Worm (Caenorhabditis elegans): ENCODE results near the gene hpd-1.

Gene hpd-1

ce11 chrIII:10534191-10534590 lies 1.1 kb upstream of the hpd-1 start (continued):
- TF ChIP-seq Y53G8AR.9 (GFP tag; conservative IDR thresholded peaks at IDR 0.05) = peak; percentile 66; the same call in 1 of the 2 replicates
- peak; percentile 93 for TF ChIP-seq atf-7 (tag; optimal IDR thresholded peaks at IDR 0.05)
- peak; percentile 60 for TF ChIP-seq nhr-80 (tag; optimal IDR thresholded peaks at IDR 0.05)
- peak; percentile 43; the same call in 1 of the 2 replicates for TF ChIP-seq let-526 (GFP tag; IDR thresholded peaks at IDR 0.05)
- TF ChIP-seq egrh-3 (GFP tag; IDR thresholded peaks at IDR 0.05) = peak; percentile 38; the same call in 1 of the 2 replicates

- TF ChIP-seq nhr-27 (tag; optimal IDR thresholded peaks at IDR 0.05) (no peak), Y79H2A.3 (GFP tag; conservative IDR thresholded peaks at IDR 0.05) (no peak), akir-1 (GFP tag; optimal IDR thresholded peaks at IDR 0.05) (no peak), madf-8 (GFP tag; conservative IDR thresholded peaks at IDR 0.05) (no peak), nhr-179 (tag; optimal IDR thresholded peaks at IDR 0.05) (no peak), nfyb-1 (GFP tag; IDR thresholded peaks at IDR 0.05) (no peak), egl-44 (GFP tag; IDR thresholded peaks at IDR 0.05) (no peak), mel-28 (tag; optimal IDR thresholded peaks at IDR 0.05; ENCODE audit: borderline replicate concordance) (no peak), rec-8 (tag; optimal IDR thresholded peaks at IDR 0.05) (no peak), Y53G8AR.9 (GFP tag; conservative IDR thresholded peaks at IDR 0.05) (no peak), snpc-1.1 (tag; optimal IDR thresholded peaks at IDR 0.05; ENCODE audit: insufficient read depth) (peak; percentile 33), hlh-26 (GFP tag; conservative IDR thresholded peaks at IDR 0.05) (no peak), Y53F4B.3 (GFP tag; IDR thresholded peaks at IDR 0.05) (no peak), ama-1 (optimal IDR thresholded peaks at IDR 0.05) (peak; percentile 64), ama-1 (GFP tag; optimal IDR thresholded peaks at IDR 0.05) (no peak), dpff-1 (tag; optimal IDR thresholded peaks at IDR 0.05) (no peak), lin-26 (GFP tag; IDR thresholded peaks at IDR 0.05) (0 out of 2 replicates have a peak, but pooled peaks have one; percentile 47), ceh-91 (GFP tag; IDR thresholded peaks at IDR 0.05) (no peak), snpc-4 (GFP tag; optimal IDR thresholded peaks at IDR 0.05) (no peak), snpc-4 (tag; optimal IDR thresholded peaks at IDR 0.05) (peak in 2 of 4 experiments; percentile 78 to 86), hsf-1 (GFP tag; IDR thresholded peaks at IDR 0.05) (no peak), tbp1 (GFP tag; optimal IDR thresholded peaks at IDR 0.05) (no peak), lin-40 (tag; optimal IDR thresholded peaks at IDR 0.05) (no peak), ceh-100 (GFP tag; IDR thresholded peaks at IDR 0.05) (no peak), pbrm-1 (GFP tag; IDR thresholded peaks at IDR 0.05) (0 out of 2 replicates have a peak, but pooled peaks have one; percentile 23), ztf-25 (GFP tag; IDR thresholded peaks at IDR 0.05) (no peak), nhr-90 (tag; optimal IDR thresholded peaks at IDR 0.05) (no peak), chd-7 (tag; optimal IDR thresholded peaks at IDR 0.05) (peak; percentile 17), ztf-6 (GFP tag; IDR thresholded peaks at IDR 0.05) (no peak), F22D6.2 (tag; optimal IDR thresholded peaks at IDR 0.05) (no peak), madf-10 (tag; optimal IDR thresholded peaks at IDR 0.05) (no peak), F55B11.4 (tag; optimal IDR thresholded peaks at IDR 0.05; ENCODE audit: borderline replicate concordance, insufficient read depth) (no peak), attf-5 (GFP tag; optimal IDR thresholded peaks at IDR 0.05) (no peak), mes-4 (tag; optimal IDR thresholded peaks at IDR 0.05) (no peak), ztf-18 (tag; optimal IDR thresholded peaks at IDR 0.05) (no peak), lsl-1 (GFP tag; optimal IDR thresholded peaks at IDR 0.05) (no peak), bed-2 (GFP tag; IDR thresholded peaks at IDR 0.05) (no peak), dpl-1 (GFP tag; optimal IDR thresholded peaks at IDR 0.05) (no peak), F49E8.2 (tag; optimal IDR thresholded peaks at IDR 0.05; ENCODE audit: insufficient read depth) (no peak), zim-3 (tag; optimal IDR thresholded peaks at IDR 0.05) (no peak), somi-1 (GFP tag; optimal IDR thresholded peaks at IDR 0.05) (no peak), Y67H2A.10 (GFP tag; conservative IDR thresholded peaks at IDR 0.05) (no peak)
These were observed 879 bp downstream of the hpd-1 start for ce11 chrIII:10536087-10536723.
